Worm (Caenorhabditis elegans): ENCODE results near the gene F53B3.3.

DNA sequence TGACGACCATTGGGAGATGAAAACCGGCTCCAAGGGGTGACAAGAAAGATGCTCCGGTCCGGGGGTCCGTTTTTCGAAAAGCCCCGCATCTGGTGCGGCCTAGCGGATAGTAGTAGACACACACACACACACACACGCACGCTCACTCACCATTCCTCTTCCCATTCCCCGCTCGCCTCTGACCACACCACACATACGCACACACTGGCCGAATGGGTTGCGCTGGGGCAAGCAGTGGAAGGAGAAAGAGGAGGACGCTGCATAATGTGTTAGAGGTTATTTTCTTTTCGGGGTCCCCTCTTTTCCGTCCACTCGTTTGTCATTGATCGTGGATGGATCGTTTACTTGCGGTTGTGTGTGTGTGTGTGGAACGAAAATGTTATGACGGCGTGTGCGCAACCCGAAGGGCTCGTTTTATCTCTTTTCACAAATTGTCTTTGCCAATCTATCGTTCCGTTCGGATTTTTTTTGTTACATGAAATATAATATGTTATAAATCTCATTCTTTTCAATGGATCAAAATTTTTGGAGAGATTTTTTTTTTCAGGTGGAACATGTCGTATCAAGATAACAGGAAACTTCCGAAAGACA is 14.5 kb upstream of the F53B3.3 start, which contains the start of gene vang-1:
- TF ChIP-seq nhr-28 (tag; optimal IDR thresholded peaks at IDR 0.05) (no peak), egl-5 (tag; optimal IDR thresholded peaks at IDR 0.05) (peak; percentile 58), skn-1 (tag; optimal IDR thresholded peaks at IDR 0.05) (no peak), zag-1 (tag; optimal IDR thresholded peaks at IDR 0.05) (no peak), ceh-16 (tag; optimal IDR thresholded peaks at IDR 0.05) (no peak), nhr-11 (tag; optimal IDR thresholded peaks at IDR 0.05) (no peak), unc-62 (GFP tag; optimal IDR thresholded peaks at IDR 0.05) (no peak), tbx-2 (tag; optimal IDR thresholded peaks at IDR 0.05) (no peak), nhr-76 (tag; optimal IDR thresholded peaks at IDR 0.05) (no peak)
